Worm (Caenorhabditis elegans) whole organism, L4/young adult: Measurements from ENCODE around the gene F47B8.18.
A peak's percentile ranks its signal among the peaks of the same experiment; 100 is the strongest.

ENCODE experiments used
- W03F9.2 ChIP-seq: fragments of 150-350 bp; optimal IDR thresholded peaks from 2 replicates; lab custom pipeline; 2014; ENCODE audit warnings: missing biosample characterization, missing genetic modification characterization
- dao-5 ChIP-seq: sonication (generic microtip); optimal IDR thresholded peaks from 2 replicates; lab custom pipeline; 2016; ENCODE audit warnings: missing genotype, missing genetic modification characterization, moderate library complexity, missing compliant biosample characterization
- him-1 ChIP-seq: sonication (generic microtip); optimal IDR thresholded peaks from 2 replicates; lab custom pipeline; 2016; ENCODE audit warnings: missing genotype, missing genetic modification reagents, missing genetic modification characterization, missing compliant biosample characterization

F47B8.18 gene

ce11 chrV:14350949-14351348 is 25.7 kb upstream of the F47B8.18 start:
- TF ChIP-seq W03F9.2 (tag; lab: Kevin White, UChicago) (peak; percentile 67), dao-5 (tag; lab: Kevin White, UChicago) (no peak), him-1 (tag; lab: Kevin White, UChicago) (peak; percentile 50)

ce11 chrV:14350498-14350897 is 25.2 kb upstream of the F47B8.18 start:
- TF ChIP-seq him-1 (tag; lab: Kevin White, UChicago) (no peak), dao-5 (tag; lab: Kevin White, UChicago) (no peak), W03F9.2 (tag; lab: Kevin White, UChicago) (no peak)

ce11 chrV:14347234-14347826 is 22.1 kb upstream of the F47B8.18 start, which contains the start of gene cept-2:
cept-2 (plus strand) TSS chrV:14347766.
- peak; percentile 59 for TF ChIP-seq him-1 (tag; lab: Kevin White, UChicago)
- peak; percentile 97 for TF ChIP-seq W03F9.2 (tag; lab: Kevin White, UChicago)
- no peak for TF ChIP-seq dao-5 (tag; lab: Kevin White, UChicago)

ce11 chrV:14341672-14342071 is 16.4 kb upstream of the F47B8.18 start, which contains the start of gene F47B8.10:
F47B8.10 (plus strand) TSS chrV:14341972.
- TF ChIP-seq W03F9.2 (tag; lab: Kevin White, UChicago) (no peak), dao-5 (tag; lab: Kevin White, UChicago) (no peak), him-1 (tag; lab: Kevin White, UChicago) (no peak)

- TF ChIP-seq W03F9.2 (tag; lab: Kevin White, UChicago): no peak
- no peak for TF ChIP-seq him-1 (tag; lab: Kevin White, UChicago)
- no peak for TF ChIP-seq dao-5 (tag; lab: Kevin White, UChicago)
Measured at ce11 chrV:14336655-14337054, 11.4 kb upstream of the F47B8.18 start, which contains the start of gene srm-6. srm-6 (plus strand) TSS chrV:14336955.

- TF ChIP-seq W03F9.2 (tag; lab: Kevin White, UChicago) (no peak), dao-5 (tag; lab: Kevin White, UChicago) (no peak), him-1 (tag; lab: Kevin White, UChicago) (no peak)
Measured at ce11 chrV:14334901-14335300, 9.6 kb upstream of the F47B8.18 start, which contains the start of gene srm-5. srm-5 (plus strand) TSS chrV:14335201.

- TF ChIP-seq him-1 (tag; lab: Kevin White, UChicago): no peak
- no peak for TF ChIP-seq W03F9.2 (tag; lab: Kevin White, UChicago)
- no peak for TF ChIP-seq dao-5 (tag; lab: Kevin White, UChicago)
Measured at ce11 chrV:14333116-14333515, 7.9 kb upstream of the F47B8.18 start, which contains the start of gene srm-4. srm-4 (plus strand) TSS chrV:14333416.

- TF ChIP-seq him-1 (tag; lab: Kevin White, UChicago) (no peak), dao-5 (tag; lab: Kevin White, UChicago) (no peak), W03F9.2 (tag; lab: Kevin White, UChicago) (no peak)
Measured at ce11 chrV:14331477-14331876, 6.2 kb upstream of the F47B8.18 start, which contains the start of gene F47B8.8. F47B8.8 (plus strand) TSS chrV:14331733.

ce11 chrV:14328806-14329205 is 3.5 kb upstream of the F47B8.18 start, which contains the start of gene pepm-1:
pepm-1 (plus strand) TSS chrV:14329106.
- TF ChIP-seq him-1 (tag; lab: Kevin White, UChicago) (no peak), dao-5 (tag; lab: Kevin White, UChicago) (no peak), W03F9.2 (tag; lab: Kevin White, UChicago) (no peak)

- TF ChIP-seq W03F9.2 (tag; lab: Kevin White, UChicago) (no peak), him-1 (tag; lab: Kevin White, UChicago) (no peak), dao-5 (tag; lab: Kevin White, UChicago) (no peak)
Measured at ce11 chrV:14327776-14328175, 2.5 kb upstream of the F47B8.18 start, which contains the start of gene F47B8.5. F47B8.5 (minus strand) TSS chrV:14327876.

- TF ChIP-seq W03F9.2 (tag; lab: Kevin White, UChicago): no peak
Measured at ce11 chrV:14322743-14323142, 2.5 kb downstream of the F47B8.18 start, which contains the start of gene F47B8.3. F47B8.3 (minus strand) TSS chrV:14323003.

- no peak for TF ChIP-seq W03F9.2 (tag; lab: Kevin White, UChicago)
- no peak for TF ChIP-seq dao-5 (tag; lab: Kevin White, UChicago)
- TF ChIP-seq him-1 (tag; lab: Kevin White, UChicago): no peak
Measured at ce11 chrV:14320730-14321319, 4.4 kb downstream of the F47B8.18 start.

- TF ChIP-seq him-1 (tag; lab: Kevin White, UChicago): no peak
- no peak for TF ChIP-seq dao-5 (tag; lab: Kevin White, UChicago)
- no peak for TF ChIP-seq W03F9.2 (tag; lab: Kevin White, UChicago)
Measured at ce11 chrV:14320246-14320645, 5.0 kb downstream of the F47B8.18 start, which contains the start of gene F47B8.14. F47B8.14 (plus strand) TSS chrV:14320546.
